Worm (Caenorhabditis elegans) whole organism, young adult: ENCODE results near the gene fipr-17.

Experiments
- dpl-1 ChIP-seq: fragments of 150-350 bp; optimal IDR thresholded peaks from 2 replicates; lab custom pipeline; 2014; ENCODE audit warnings: missing biosample characterization, missing genetic modification reagents, missing genetic modification characterization
- somi-1 ChIP-seq: fragments of 200-800 bp; sonication (Bioruptor generic); optimal IDR thresholded peaks from 2 replicates; lab custom pipeline; 2018; ENCODE audit warnings: mild to moderate bottlenecking, missing genetic modification characterization, missing compliant biosample characterization

DNA sequence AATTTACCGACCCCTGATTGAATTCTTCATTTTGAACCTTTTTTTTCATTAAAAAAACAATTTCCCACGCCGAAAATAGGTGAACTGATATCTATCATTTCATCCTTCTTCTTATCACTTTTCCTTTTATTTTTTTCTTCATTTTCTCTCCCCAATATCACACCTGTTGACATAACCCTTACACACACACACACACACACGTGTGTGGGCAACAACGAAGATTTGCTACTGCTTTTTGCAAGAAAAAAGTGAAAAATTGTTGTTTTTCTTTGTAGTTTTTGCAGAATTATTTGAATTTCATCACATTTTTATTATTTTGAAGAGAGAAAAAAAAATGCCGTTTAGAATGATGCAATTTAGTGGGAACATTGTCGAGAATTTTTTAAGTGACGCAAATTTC is 33.2 kb upstream of the fipr-17 start:
- TF ChIP-seq somi-1: no peak
- no peak for TF ChIP-seq dpl-1 (GFP tag; lab: Kevin White, UChicago)
